Fruit fly (Drosophila melanogaster) S2 (cell line): ENCODE data around the gene Nmdmc.

Experiments used
- CG8478 ChIP-seq: fragments of >200 bp; optimal IDR thresholded peaks from 2 replicates; lab custom pipeline; 2018
- CTCF ChIP-seq, 2 experiments: fragments of >200 bp; optimal IDR thresholded peaks; 2 replicates each; lab custom pipeline; 2018

DNA sequence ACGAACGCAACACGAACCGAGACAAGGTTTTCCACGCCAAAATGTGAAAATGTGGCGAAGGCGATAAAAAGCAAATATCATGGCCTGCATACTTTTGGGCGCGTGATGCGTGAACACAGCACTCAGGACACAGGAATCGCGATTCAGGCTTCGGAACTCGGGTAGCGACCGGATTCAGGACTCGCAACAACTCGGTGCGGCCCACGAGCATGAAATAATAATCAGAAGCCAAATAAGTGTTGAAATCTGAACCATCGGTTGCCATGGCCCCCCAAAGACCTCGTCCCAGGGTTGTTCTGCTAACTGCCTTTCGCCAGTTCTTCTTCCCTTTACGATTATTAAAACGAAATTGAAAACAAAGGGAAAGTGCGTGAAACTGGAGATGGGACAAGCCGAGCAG is 32.0 kb upstream of the Nmdmc start:
- no peak for TF ChIP-seq CG8478 (lab: Kevin White, UChicago)
- no peak for TF ChIP-seq CTCF (optimal IDR thresholded peaks at IDR 0.05; lab: Kevin White, UChicago)
